Fruit fly (Drosophila melanogaster) whole organism, embryonic: ENCODE results near the gene wapl.

Experiments used
- Aef1 ChIP-seq: fragments of 200-800 bp; sonication (Bioruptor generic); IDR thresholded peaks from 3 replicates; pipeline ENCODE4 v1.3.6; 2022; ENCODE audit warnings: missing biosample characterization, missing genetic modification characterization
- Asciz ChIP-seq: fragments of 200-800 bp; sonication (Bioruptor generic); optimal IDR thresholded peaks from 2 replicates; lab custom pipeline; 2017; ENCODE audit warnings: missing biosample characterization, mild to moderate bottlenecking, missing genetic modification characterization, missing genetic modification reagents
- BtbVII ChIP-seq: fragments of 200-800 bp; sonication (Bioruptor generic); optimal IDR thresholded peaks from 3 replicates; lab custom pipeline; 2017; ENCODE audit warnings: missing biosample characterization, mild to moderate bottlenecking, missing genetic modification characterization
- CG10267 ChIP-seq: fragments of 200-800 bp; sonication (Bioruptor generic); optimal IDR thresholded peaks from 2 replicates; lab custom pipeline; 2018; ENCODE audit warnings: missing biosample characterization, mild to moderate bottlenecking, missing genetic modification characterization, moderate library complexity
- CG10366 ChIP-seq: fragments of 200-800 bp; sonication (Bioruptor generic); IDR thresholded peaks from 2 replicates; pipeline ENCODE4 v1.3.6; 2022; ENCODE audit warnings: missing biosample characterization, missing genetic modification characterization
- CG10431 ChIP-seq: fragments of 200-800 bp; sonication (Bioruptor generic); optimal IDR thresholded peaks from 3 replicates; lab custom pipeline; 2018; ENCODE audit warnings: missing biosample characterization, mild to moderate bottlenecking, missing genetic modification characterization
- CG10959 ChIP-seq: fragments of 200-800 bp; sonication (Bioruptor generic); IDR thresholded peaks from 2 replicates; pipeline ENCODE4 v1.3.6; 2022; ENCODE audit warnings: missing biosample characterization, missing genetic modification characterization
- CG11398 ChIP-seq: fragments of 200-800 bp; sonication (Bioruptor generic); optimal IDR thresholded peaks from 2 replicates; lab custom pipeline; 2016; ENCODE audit warnings: missing biosample characterization, missing genetic modification characterization
- CG11456 ChIP-seq: fragments of 200-800 bp; sonication (Bioruptor generic); IDR thresholded peaks from 3 replicates; pipeline ENCODE4 v1.3.6; 2022; ENCODE audit warnings: missing biosample characterization, missing genetic modification characterization
- CG12391 ChIP-seq: fragments of 200-800 bp; sonication (Bioruptor generic); optimal IDR thresholded peaks from 3 replicates; lab custom pipeline; 2018; ENCODE audit warnings: missing biosample characterization, mild to moderate bottlenecking, missing genetic modification characterization, moderate library complexity
- CG1602 ChIP-seq: fragments of 200-800 bp; sonication (Bioruptor generic); optimal IDR thresholded peaks from 3 replicates; lab custom pipeline; 2016; ENCODE audit warnings: missing biosample characterization, missing genetic modification characterization
- CG18619 ChIP-seq: fragments of 200-800 bp; sonication (Bioruptor generic); optimal IDR thresholded peaks from 3 replicates; lab custom pipeline; 2017; ENCODE audit warnings: missing biosample characterization, mild to moderate bottlenecking, missing genetic modification characterization
- CG2120 ChIP-seq: fragments of 200-800 bp; sonication (Bioruptor generic); optimal IDR thresholded peaks from 3 replicates; lab custom pipeline; 2016; ENCODE audit warnings: missing biosample characterization, missing genetic modification characterization
- CG4282 ChIP-seq: fragments of 200-800 bp; sonication (Bioruptor generic); optimal IDR thresholded peaks from 2 replicates; lab custom pipeline; 2016; ENCODE audit warnings: missing biosample characterization, missing genetic modification characterization
- CG43689 ChIP-seq: fragments of 200-800 bp; sonication (Bioruptor generic); IDR thresholded peaks from 2 replicates; pipeline ENCODE4 v1.3.6; 2022; ENCODE audit warnings: missing biosample characterization, missing genetic modification characterization
- CG6854 ChIP-seq: fragments of 200-800 bp; sonication (Bioruptor generic); optimal IDR thresholded peaks from 3 replicates; lab custom pipeline; 2017; ENCODE audit warnings: missing biosample characterization, mild to moderate bottlenecking, missing genetic modification characterization
- CG7556 ChIP-seq: fragments of 200-800 bp; sonication (Bioruptor generic); optimal IDR thresholded peaks from 2 replicates; lab custom pipeline; 2017; ENCODE audit warnings: missing biosample characterization, mild to moderate bottlenecking, missing genetic modification characterization
- CG9876 ChIP-seq: fragments of 200-800 bp; sonication (Bioruptor generic); optimal IDR thresholded peaks from 2 replicates; lab custom pipeline; 2016; ENCODE audit warnings: missing biosample characterization, missing genetic modification characterization
- Dfd ChIP-seq, 2 experiments: fragments of >200 bp; optimal IDR thresholded peaks; 2 replicates each; lab custom pipeline; 2017; ENCODE audit warnings: missing biosample characterization in 2 of 2, missing genetic modification characterization in 2 of 2
- Doc3 ChIP-seq: fragments of 200-800 bp; sonication (Bioruptor generic); IDR thresholded peaks from 3 replicates; pipeline ENCODE4 v1.3.6; 2022; ENCODE audit warnings: missing biosample characterization, missing genetic modification characterization; ENCODE audit not compliant: partially characterized antibody
- Dref ChIP-seq: fragments of 200-800 bp; sonication (Bioruptor generic); IDR thresholded peaks from 2 replicates; pipeline ENCODE4 v1.3.6; 2022; ENCODE audit warnings: missing biosample characterization, missing genetic modification characterization
- Drgx ChIP-seq: fragments of 200-800 bp; sonication (Bioruptor generic); IDR thresholded peaks from 2 replicates; pipeline ENCODE4 v1.3.6; 2022; ENCODE audit warnings: missing biosample characterization, missing genetic modification characterization
- ERR ChIP-seq: fragments of 200-800 bp; sonication (Bioruptor generic); optimal IDR thresholded peaks from 2 replicates; lab custom pipeline; 2016; ENCODE audit warnings: missing biosample characterization, missing genetic modification characterization
- Ets65A ChIP-seq: fragments of 200-800 bp; sonication (Bioruptor generic); peaks from one replicate; lab custom pipeline; 2016; ENCODE audit warnings: missing biosample characterization, missing genetic modification characterization
- Gsc ChIP-seq: fragments of 200-800 bp; sonication (Bioruptor generic); IDR thresholded peaks from 2 replicates; pipeline ENCODE4 v1.3.6; 2022; ENCODE audit warnings: missing biosample characterization, missing genetic modification characterization
- HHEX ChIP-seq: fragments of 200-800 bp; sonication (Bioruptor generic); optimal IDR thresholded peaks from 3 replicates; lab custom pipeline; 2017; ENCODE audit warnings: missing biosample characterization, mild to moderate bottlenecking, missing genetic modification characterization, missing genetic modification reagents
- Mes4 ChIP-seq: fragments of 200-800 bp; sonication (Bioruptor generic); optimal IDR thresholded peaks from 2 replicates; lab custom pipeline; 2016; ENCODE audit warnings: missing biosample characterization, missing genetic modification characterization
- Oli ChIP-seq: fragments of 200-800 bp; sonication (Bioruptor generic); optimal IDR thresholded peaks from 2 replicates; lab custom pipeline; 2018; ENCODE audit warnings: missing biosample characterization, mild to moderate bottlenecking, missing genetic modification characterization, moderate library complexity
- Scr ChIP-seq: fragments of 200-800 bp; sonication (Bioruptor generic); IDR thresholded peaks from 2 replicates; pipeline ENCODE4 v1.3.6; 2022; ENCODE audit warnings: missing biosample characterization, missing genetic modification characterization; ENCODE audit not compliant: partially characterized antibody
- Sry-δ ChIP-seq: fragments of 200-800 bp; sonication (Bioruptor generic); optimal IDR thresholded peaks from 2 replicates; lab custom pipeline; 2016; ENCODE audit warnings: missing biosample characterization, missing genetic modification characterization
- Trl ChIP-seq, 3 experiments: fragments of >200 bp in 2 of 3; fragments of 200-800 bp in 1 of 3; sonication (Bioruptor generic) in 1 of 3; optimal IDR thresholded peaks; 2 replicates in 1 of 3; 3 replicates in 2 of 3; lab custom pipeline; 2016 to 2017; ENCODE audit warnings: missing biosample characterization in 1 of 3, missing genetic modification characterization in 1 of 3
- abd-A ChIP-seq: fragments of 200-800 bp; sonication (Bioruptor generic); optimal IDR thresholded peaks from 3 replicates; lab custom pipeline; 2019; ENCODE audit warnings: missing biosample characterization, mild to moderate bottlenecking, missing genetic modification characterization, moderate library complexity
- bbx ChIP-seq: fragments of 200-800 bp; sonication (Bioruptor generic); IDR thresholded peaks from 2 replicates; pipeline ENCODE4 v1.3.6; 2022; ENCODE audit warnings: missing biosample characterization, missing genetic modification characterization; ENCODE audit not compliant: partially characterized antibody
- cas ChIP-seq: fragments of 200-800 bp; sonication (Bioruptor generic); IDR thresholded peaks from 2 replicates; pipeline ENCODE4 v1.3.6; 2022; ENCODE audit warnings: missing biosample characterization, missing genetic modification characterization
- gcm2 ChIP-seq: fragments of 200-800 bp; sonication (Bioruptor generic); optimal IDR thresholded peaks from 2 replicates; lab custom pipeline; 2016; ENCODE audit warnings: missing biosample characterization, missing genetic modification characterization
- gro ChIP-seq: fragments of 200-800 bp; sonication (Bioruptor generic); optimal IDR thresholded peaks from 2 replicates; lab custom pipeline; 2016; ENCODE audit warnings: missing biosample characterization, missing genetic modification characterization
- hkb ChIP-seq, 2 experiments: fragments of 200-800 bp in 1 of 2; fragments of >200 bp in 1 of 2; sonication (Bioruptor generic) in 1 of 2; IDR thresholded peaks in 1 of 2; optimal IDR thresholded peaks in 1 of 2; 2 replicates each; pipeline versions ENCODE4 v1.3.6 to Lab custom; 2017 to 2022; ENCODE audit warnings: missing biosample characterization in 1 of 2, missing genetic modification characterization in 1 of 2
- hth ChIP-seq: fragments of >200 bp; optimal IDR thresholded peaks from 2 replicates; lab custom pipeline; 2017; ENCODE audit warnings: inconsistent platforms
- jing ChIP-seq: fragments of 200-800 bp; sonication (Bioruptor generic); optimal IDR thresholded peaks from 2 replicates; lab custom pipeline; 2018; ENCODE audit warnings: missing biosample characterization, mild to moderate bottlenecking, missing genetic modification characterization
- lilli ChIP-seq: fragments of 200-800 bp; sonication (Bioruptor generic); optimal IDR thresholded peaks from 3 replicates; lab custom pipeline; 2016; ENCODE audit warnings: missing biosample characterization, missing genetic modification characterization
- mirr ChIP-seq: fragments of 200-800 bp; sonication (Bioruptor generic); optimal IDR thresholded peaks from 3 replicates; lab custom pipeline; 2018; ENCODE audit warnings: missing biosample characterization, mild to moderate bottlenecking, missing genetic modification characterization
- mld ChIP-seq: fragments of 200-800 bp; sonication (Bioruptor generic); IDR thresholded peaks from 3 replicates; pipeline ENCODE4 v1.3.6; 2022; ENCODE audit warnings: missing biosample characterization, missing genetic modification characterization; ENCODE audit not compliant: partially characterized antibody
- nerfin-1 ChIP-seq: fragments of 200-800 bp; sonication (Bioruptor generic); optimal IDR thresholded peaks from 3 replicates; lab custom pipeline; 2019; ENCODE audit warnings: missing biosample characterization, mild to moderate bottlenecking, missing genetic modification characterization, moderate library complexity
- nerfin-2 ChIP-seq: fragments of 200-800 bp; sonication (Bioruptor generic); IDR thresholded peaks from 2 replicates; pipeline ENCODE4 v1.3.6; 2022; ENCODE audit warnings: missing biosample characterization, missing genetic modification characterization; ENCODE audit not compliant: partially characterized antibody
- rib ChIP-seq: fragments of 200-800 bp; sonication (Bioruptor generic); IDR thresholded peaks from 2 replicates; pipeline ENCODE4 v1.3.6; 2022; ENCODE audit warnings: missing biosample characterization, missing genetic modification characterization
- sd ChIP-seq: fragments of 200-800 bp; sonication (Bioruptor generic); optimal IDR thresholded peaks from 3 replicates; lab custom pipeline; 2018; ENCODE audit warnings: missing biosample characterization, mild to moderate bottlenecking, missing genetic modification characterization, moderate library complexity
- sr ChIP-seq: fragments of 200-800 bp; sonication (Bioruptor generic); IDR thresholded peaks from 3 replicates; pipeline ENCODE4 v1.3.6; 2022; ENCODE audit warnings: missing biosample characterization, missing genetic modification characterization
- ssp ChIP-seq: fragments of 200-800 bp; sonication (Bioruptor generic); IDR thresholded peaks from 2 replicates; pipeline ENCODE4 v1.3.6; 2022; ENCODE audit warnings: missing biosample characterization, missing genetic modification characterization

The wapl gene

DNA sequence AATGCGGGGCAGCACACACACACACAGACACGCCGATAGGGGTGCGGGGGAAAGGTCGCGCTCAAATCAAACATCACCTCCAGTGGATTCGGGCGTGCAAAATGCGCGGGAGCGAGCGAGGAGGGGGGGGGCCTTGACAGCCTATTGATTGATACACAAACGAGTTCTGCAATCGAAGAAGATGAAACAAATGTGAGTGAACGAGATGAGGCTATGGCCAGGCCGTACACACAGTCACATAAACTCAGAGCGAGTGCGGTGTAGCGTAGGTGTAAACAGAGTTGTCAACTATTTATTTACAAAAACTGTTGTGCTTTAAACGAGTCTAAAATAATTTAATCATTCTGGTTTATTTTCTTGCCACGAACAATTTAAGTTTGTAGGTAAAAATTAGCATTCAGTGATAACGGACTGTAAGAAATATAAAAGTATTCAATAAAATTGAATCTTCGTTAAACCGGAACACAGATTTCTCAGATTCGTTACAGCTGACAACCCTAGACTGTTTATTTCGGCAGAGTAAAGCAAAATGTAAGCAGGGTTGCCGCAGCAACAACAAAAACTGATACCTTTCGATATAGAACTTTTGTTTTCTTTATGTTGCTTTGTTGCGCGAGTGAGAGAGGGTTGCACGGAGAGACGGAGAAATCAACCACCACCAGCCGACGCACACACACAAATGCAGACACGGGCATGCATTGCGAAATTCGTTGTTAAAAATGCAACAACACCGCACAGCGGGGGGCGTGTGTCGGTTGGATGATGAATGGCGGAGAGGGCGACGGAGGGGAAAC is 23.6 kb downstream of the wapl start:
- TF ChIP-seq CG10431 (GFP tag; lab: Kevin White, UChicago) (peak; percentile 74), CG2120 (peak; percentile 89), Ets65A (GFP tag; lab: Kevin White, UChicago) (peak; percentile 87), CG10267 (tag; lab: Kevin White, UChicago) (peak; percentile 86), Sry-δ (GFP tag; lab: Kevin White, UChicago) (peak; percentile 53), Aef1 (GFP tag; lab: Robert Waterston, UW) (no peak; the same call in none of the 3 replicates), Scr (0 out of 2 replicates have a peak, but pooled peaks have one; percentile 16), CG18619 (peak; percentile 86), gcm2 (GFP tag; lab: Kevin White, UChicago) (peak; percentile 72), HHEX (GFP tag; lab: Kevin White, UChicago) (peak; percentile 92), abd-A (tag; lab: Kevin White, UChicago) (peak; percentile 77), CG6854 (GFP tag; lab: Kevin White, UChicago) (peak; percentile 93), mld (GFP tag; lab: Robert Waterston, UW) (no peak), sd (tag; lab: Kevin White, UChicago) (peak; percentile 67), cas (0 out of 2 replicates have a peak, but pooled peaks have one; percentile 40), Doc3 (GFP tag; lab: Robert Waterston, UW) (no peak), CG43689 (GFP tag; lab: Robert Waterston, UW) (no peak), CG7556 (GFP tag; lab: Kevin White, UChicago) (peak; percentile 94), lilli (GFP tag; lab: Kevin White, UChicago) (peak; percentile 86), nerfin-1 (tag; lab: Kevin White, UChicago) (peak; percentile 86), CG10366 (GFP tag; lab: Robert Waterston, UW) (peak; percentile 79), CG10959 (GFP tag; lab: Robert Waterston, UW) (peak; percentile 71), ERR (GFP tag; lab: Kevin White, UChicago) (peak; percentile 70), Asciz (peak; percentile 88), rib (GFP tag; lab: Robert Waterston, UW) (peak; percentile 8; the same call in 1 of the 2 replicates), hkb (optimal IDR thresholded peaks at IDR 0.05; lab: Kevin White, UChicago) (no peak), hkb (GFP tag; IDR thresholded peaks at IDR 0.05; lab: Robert Waterston, UW) (peak; percentile 92), Oli (tag; lab: Kevin White, UChicago) (peak; percentile 92), ssp (GFP tag; lab: Robert Waterston, UW) (peak; percentile 69), gro (peak; percentile 69), CG4282 (GFP tag; lab: Kevin White, UChicago) (peak; percentile 24), BtbVII (GFP tag; lab: Kevin White, UChicago) (peak; percentile 93), CG1602 (GFP tag; lab: Kevin White, UChicago) (peak; percentile 84), CG12391 (tag; lab: Kevin White, UChicago) (peak; percentile 93), Dfd (GFP tag; optimal IDR thresholded peaks at IDR 0.05; lab: Kevin White, UChicago) (no peak), Drgx (GFP tag; lab: Robert Waterston, UW) (peak; percentile 83), CG9876 (peak; percentile 32), Trl (optimal IDR thresholded peaks at IDR 0.05; lab: Kevin White, UChicago) (peak; percentile 2 to 35), Trl (GFP tag; optimal IDR thresholded peaks at IDR 0.05; lab: Kevin White, UChicago) (peak; percentile 86), CG11398 (peak; percentile 75), Gsc (GFP tag; lab: Robert Waterston, UW) (no peak), jing (GFP tag; lab: Kevin White, UChicago) (peak; percentile 73), hth (peak; percentile 41), nerfin-2 (GFP tag; lab: Robert Waterston, UW) (no peak), mirr (GFP tag; lab: Kevin White, UChicago) (peak; percentile 75), bbx (no peak), CG11456 (peak; percentile 69), Dref (no peak), Mes4 (GFP tag; lab: Kevin White, UChicago) (peak; percentile 73), sr (GFP tag; lab: Robert Waterston, UW) (peak; percentile 69; the same call in 2 of the 3 replicates)
